Fruit fly (Drosophila melanogaster) whole organism: ENCODE results near the gene lwr.

Experiments used
- CG8478 ChIP-seq: fragments of >200 bp; optimal IDR thresholded peaks from 2 replicates; lab custom pipeline; 2018; ENCODE audit warnings: inconsistent platforms
- Dll ChIP-seq: fragments of >200 bp; optimal IDR thresholded peaks from 2 replicates; lab custom pipeline; 2017
- EcR ChIP-seq, 2 experiments: fragments of >200 bp; optimal IDR thresholded peaks; 2 replicates each; lab custom pipeline; 2017; ENCODE audit warnings: missing biosample characterization in 2 of 2, missing genetic modification characterization in 2 of 2, missing genetic modification reagents in 2 of 2
- pan ChIP-seq: fragments of >200 bp; optimal IDR thresholded peaks from 2 replicates; lab custom pipeline; 2017
- usp ChIP-seq: fragments of >200 bp; optimal IDR thresholded peaks from 2 replicates; lab custom pipeline; 2017; ENCODE audit warnings: missing biosample characterization, missing genetic modification characterization, mixed read lengths

- TF ChIP-seq pan (no peak), usp (GFP tag; lab: Kevin White, UChicago) (no peak), Dll (lab: Kevin White, UChicago) (no peak), EcR (GFP tag; optimal IDR thresholded peaks at IDR 0.05; lab: Kevin White, UChicago) (no peak), CG8478 (lab: Kevin White, UChicago) (no peak)
Observed at dm6 chr2L:585268-585667, 42.9 kb upstream of the lwr start.
